Fruit fly (Drosophila melanogaster) whole organism, embryonic: Measurements from ENCODE around the gene ash1.

Experiments used
- CG10462 ChIP-seq: fragments of 200-800 bp; sonication (Bioruptor generic); optimal IDR thresholded peaks from 2 replicates; lab custom pipeline; 2016; ENCODE audit warnings: missing biosample characterization, missing genetic modification characterization
- CG11093 ChIP-seq: fragments of 200-800 bp; sonication (Bioruptor generic); IDR thresholded peaks from 3 replicates; pipeline ENCODE4 v1.3.6; 2022; ENCODE audit warnings: missing biosample characterization, missing genetic modification characterization
- CG11560 ChIP-seq: fragments of 200-800 bp; sonication (Bioruptor generic); IDR thresholded peaks from 3 replicates; pipeline ENCODE4 v1.3.6; 2022; ENCODE audit warnings: missing biosample characterization, missing genetic modification characterization
- CG12391 ChIP-seq: fragments of 200-800 bp; sonication (Bioruptor generic); optimal IDR thresholded peaks from 3 replicates; lab custom pipeline; 2018; ENCODE audit warnings: missing biosample characterization, mild to moderate bottlenecking, missing genetic modification characterization, moderate library complexity
- CG14667 ChIP-seq: fragments of 200-800 bp; sonication (Bioruptor generic); IDR thresholded peaks from 2 replicates; pipeline ENCODE4 v1.3.6; 2022; ENCODE audit warnings: missing biosample characterization, missing genetic modification characterization
- CG15696 ChIP-seq: fragments of 200-800 bp; sonication (Bioruptor generic); optimal IDR thresholded peaks from 2 replicates; lab custom pipeline; 2019; ENCODE audit warnings: missing biosample characterization, mild to moderate bottlenecking, missing genetic modification characterization, moderate library complexity
- CG18599 ChIP-seq: fragments of 200-800 bp; sonication (Bioruptor generic); optimal IDR thresholded peaks from 3 replicates; lab custom pipeline; 2017; ENCODE audit warnings: missing biosample characterization, missing genetic modification characterization, mild to moderate bottlenecking, moderate library complexity, missing genetic modification reagents
- CG2116 ChIP-seq: fragments of 200-800 bp; sonication (Bioruptor generic); optimal IDR thresholded peaks from 3 replicates; lab custom pipeline; 2018; ENCODE audit warnings: missing biosample characterization, mild to moderate bottlenecking, missing genetic modification characterization
- CG2199 ChIP-seq: fragments of 200-800 bp; sonication (Bioruptor generic); IDR thresholded peaks from 3 replicates; pipeline ENCODE4 v1.3.6; 2022; ENCODE audit warnings: missing biosample characterization, missing genetic modification characterization
- CG31224 ChIP-seq: fragments of 200-800 bp; sonication (Bioruptor generic); IDR thresholded peaks from 2 replicates; pipeline ENCODE4 v1.3.6; 2022; ENCODE audit warnings: missing biosample characterization, missing genetic modification characterization
- CG32767 ChIP-seq: fragments of 200-800 bp; sonication (Bioruptor generic); IDR thresholded peaks from 2 replicates; pipeline ENCODE4 v1.3.6; 2022; ENCODE audit warnings: missing biosample characterization, missing genetic modification characterization
- CG3847 ChIP-seq: fragments of 200-800 bp; sonication (Bioruptor generic); IDR thresholded peaks from 2 replicates; pipeline ENCODE4 v1.3.6; 2022; ENCODE audit warnings: missing biosample characterization, missing genetic modification characterization
- CG42726 ChIP-seq: fragments of 200-800 bp; sonication (Bioruptor generic); IDR thresholded peaks from 2 replicates; pipeline ENCODE4 v1.3.6; 2022; ENCODE audit warnings: missing biosample characterization, missing genetic modification characterization; ENCODE audit not compliant: partially characterized antibody
- CG4707 ChIP-seq: fragments of 200-800 bp; sonication (Bioruptor generic); optimal IDR thresholded peaks from 2 replicates; lab custom pipeline; 2018; ENCODE audit warnings: missing biosample characterization, mild to moderate bottlenecking, missing genetic modification characterization, moderate library complexity
- CHES-1-like ChIP-seq: fragments of 200-800 bp; sonication (Bioruptor generic); optimal IDR thresholded peaks from 2 replicates; lab custom pipeline; 2016; ENCODE audit warnings: missing biosample characterization, missing genetic modification characterization
- D19B ChIP-seq: fragments of 200-800 bp; sonication (Bioruptor generic); optimal IDR thresholded peaks from 2 replicates; lab custom pipeline; 2017; ENCODE audit warnings: missing biosample characterization, mild to moderate bottlenecking, missing genetic modification characterization
- Dip3 ChIP-seq: fragments of 200-800 bp; sonication (Bioruptor generic); optimal IDR thresholded peaks from 3 replicates; lab custom pipeline; 2016; ENCODE audit warnings: missing biosample characterization, missing genetic modification characterization
- Doc3 ChIP-seq: fragments of 200-800 bp; sonication (Bioruptor generic); IDR thresholded peaks from 3 replicates; pipeline ENCODE4 v1.3.6; 2022; ENCODE audit warnings: missing biosample characterization, missing genetic modification characterization; ENCODE audit not compliant: partially characterized antibody
- E2f2 ChIP-seq: fragments of 200-800 bp; sonication (Bioruptor generic); IDR thresholded peaks from 2 replicates; pipeline ENCODE4 v1.3.6; 2022; ENCODE audit warnings: missing biosample characterization, missing genetic modification characterization
- Gug ChIP-seq: fragments of 200-800 bp; sonication (Bioruptor generic); IDR thresholded peaks from 4 replicates; pipeline ENCODE4 v1.3.6; 2022; ENCODE audit warnings: missing biosample characterization, missing genetic modification characterization
- HLH54F ChIP-seq: fragments of 200-800 bp; sonication (Bioruptor generic); optimal IDR thresholded peaks from 3 replicates; lab custom pipeline; 2016; ENCODE audit warnings: missing biosample characterization, missing genetic modification characterization
- HmgZ ChIP-seq: fragments of 200-800 bp; sonication (Bioruptor generic); optimal IDR thresholded peaks from 2 replicates; lab custom pipeline; 2018; ENCODE audit warnings: missing biosample characterization, mild to moderate bottlenecking, missing genetic modification characterization
- Hmx ChIP-seq: fragments of 200-800 bp; sonication (Bioruptor generic); optimal IDR thresholded peaks from 2 replicates; lab custom pipeline; 2016; ENCODE audit warnings: missing biosample characterization, missing genetic modification characterization
- Hr39 ChIP-seq: fragments of >200 bp; optimal IDR thresholded peaks from 2 replicates; lab custom pipeline; 2017
- Meics ChIP-seq: fragments of 200-800 bp; sonication (Bioruptor generic); optimal IDR thresholded peaks from 2 replicates; lab custom pipeline; 2017; ENCODE audit warnings: missing biosample characterization, mild to moderate bottlenecking, missing genetic modification characterization
- Rfx ChIP-seq: fragments of 200-800 bp; sonication (Bioruptor generic); IDR thresholded peaks from 2 replicates; pipeline ENCODE4 v1.3.6; 2022; ENCODE audit warnings: missing biosample characterization, missing genetic modification characterization
- btn ChIP-seq: fragments of 200-800 bp; sonication (Bioruptor generic); optimal IDR thresholded peaks from 2 replicates; lab custom pipeline; 2016; ENCODE audit warnings: missing biosample characterization, missing genetic modification characterization
- chm ChIP-seq: fragments of 200-800 bp; sonication (Bioruptor generic); IDR thresholded peaks from 2 replicates; pipeline ENCODE4 v1.3.6; 2022; ENCODE audit warnings: missing biosample characterization, missing genetic modification characterization
- crc ChIP-seq: fragments of 200-800 bp; sonication (Bioruptor generic); optimal IDR thresholded peaks from 2 replicates; lab custom pipeline; 2016; ENCODE audit warnings: missing biosample characterization, missing genetic modification characterization
- dmrt11E ChIP-seq: fragments of 200-800 bp; sonication (Bioruptor generic); optimal IDR thresholded peaks from 3 replicates; lab custom pipeline; 2018; ENCODE audit warnings: missing biosample characterization, mild to moderate bottlenecking, missing genetic modification characterization, moderate library complexity
- gfzf ChIP-seq: fragments of 200-800 bp; sonication (Bioruptor generic); optimal IDR thresholded peaks from 2 replicates; lab custom pipeline; 2016; ENCODE audit warnings: missing biosample characterization, mild to moderate bottlenecking, missing genetic modification characterization, moderate library complexity
- hbn ChIP-seq: fragments of 200-800 bp; sonication (Bioruptor generic); IDR thresholded peaks from 2 replicates; pipeline ENCODE4 v1.3.6; 2022; ENCODE audit warnings: missing biosample characterization, missing genetic modification characterization; ENCODE audit not compliant: partially characterized antibody
- nerfin-2 ChIP-seq: fragments of 200-800 bp; sonication (Bioruptor generic); IDR thresholded peaks from 2 replicates; pipeline ENCODE4 v1.3.6; 2022; ENCODE audit warnings: missing biosample characterization, missing genetic modification characterization; ENCODE audit not compliant: partially characterized antibody
- nom ChIP-seq: fragments of 200-800 bp; sonication (Bioruptor generic); optimal IDR thresholded peaks from 2 replicates; lab custom pipeline; 2017; ENCODE audit warnings: missing biosample characterization, missing genetic modification characterization, mild to moderate bottlenecking, moderate library complexity, missing genetic modification reagents
- sim ChIP-seq: fragments of 200-800 bp; sonication (Bioruptor generic); IDR thresholded peaks from 2 replicates; pipeline ENCODE4 v1.3.6; 2022; ENCODE audit warnings: missing biosample characterization, missing genetic modification characterization
- sqz ChIP-seq: fragments of 200-800 bp; sonication (Bioruptor generic); optimal IDR thresholded peaks from 3 replicates; lab custom pipeline; 2018; ENCODE audit warnings: missing biosample characterization, mild to moderate bottlenecking, missing genetic modification characterization
- stc ChIP-seq: fragments of 200-800 bp; sonication (Bioruptor generic); IDR thresholded peaks from 2 replicates; pipeline ENCODE4 v1.3.6; 2022; ENCODE audit warnings: missing biosample characterization, missing genetic modification characterization
- z ChIP-seq: fragments of 200-800 bp; sonication (Bioruptor generic); IDR thresholded peaks from 3 replicates; pipeline ENCODE4 v1.3.6; 2022; ENCODE audit warnings: missing biosample characterization, missing genetic modification characterization

ash1 gene

DNA sequence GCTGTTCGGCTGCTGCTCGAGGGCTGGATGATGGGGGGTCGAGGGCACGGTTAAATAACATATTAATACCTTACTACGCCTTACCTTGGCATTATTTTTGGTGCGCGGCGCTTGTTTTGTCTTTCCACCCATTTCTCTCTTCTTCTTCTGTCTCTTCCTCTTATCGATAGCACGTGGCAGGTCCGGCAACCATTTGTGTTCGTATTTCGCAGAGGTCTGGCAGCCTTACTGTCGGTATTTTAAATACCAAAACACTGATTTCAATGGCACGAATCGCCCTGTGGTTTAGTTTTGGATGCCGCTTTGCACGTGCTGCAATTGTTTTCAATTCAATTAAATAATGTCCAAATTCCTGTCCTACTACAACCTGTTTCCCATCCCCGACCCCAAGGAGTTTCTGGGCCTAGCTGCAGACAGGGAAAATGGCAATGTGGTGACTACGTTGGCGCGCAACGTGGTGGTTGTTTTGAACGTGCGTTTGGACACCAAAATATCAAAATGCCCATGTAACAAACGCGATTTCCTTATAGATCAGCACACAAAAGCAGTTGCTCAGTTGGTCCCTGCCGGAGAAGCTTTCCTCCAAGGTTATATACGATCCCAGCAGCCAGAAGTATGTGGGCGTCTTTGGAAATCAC lies 46.3 kb downstream of the ash1 start, which contains the start of the genes Ltn1 and CG9300 (continued):
- TF ChIP-seq HmgZ (peak; percentile 76), CG18599 (GFP tag; lab: Kevin White, UChicago) (no peak), btn (GFP tag; lab: Kevin White, UChicago) (no peak), nom (GFP tag; lab: Kevin White, UChicago) (no peak), sim (GFP tag; lab: Robert Waterston, UW) (no peak), hbn (GFP tag; lab: Robert Waterston, UW) (no peak), Rfx (GFP tag; lab: Robert Waterston, UW) (peak; percentile 58), CG11560 (tag; lab: Robert Waterston, UW) (no peak), Hmx (GFP tag; lab: Kevin White, UChicago) (no peak), sqz (no peak), CG2199 (GFP tag; lab: Robert Waterston, UW) (no peak; the same call in 2 of the 3 replicates), CHES-1-like (GFP tag; lab: Kevin White, UChicago) (peak; percentile 64), CG10462 (no peak), nerfin-2 (GFP tag; lab: Robert Waterston, UW) (no peak), stc (GFP tag; lab: Robert Waterston, UW) (no peak), CG31224 (peak; percentile 22; the same call in 1 of the 2 replicates), Meics (GFP tag; lab: Kevin White, UChicago) (no peak), E2f2 (GFP tag; lab: Robert Waterston, UW) (peak; percentile 67), CG3847 (GFP tag; lab: Robert Waterston, UW) (peak; percentile 86), Dip3 (no peak), CG4707 (peak; percentile 28), CG32767 (GFP tag; lab: Robert Waterston, UW) (0 out of 2 replicates have a peak, but pooled peaks have one; percentile 12), D19B (GFP tag; lab: Kevin White, UChicago) (no peak), gfzf (GFP tag; lab: Kevin White, UChicago) (peak; percentile 52), Doc3 (0 out of 3 replicates have a peak, but pooled peaks have one; percentile 34), z (GFP tag; lab: Robert Waterston, UW) (no peak), CG42726 (GFP tag; lab: Robert Waterston, UW) (peak; percentile 51; the same call in 1 of the 2 replicates), dmrt11E (tag; lab: Kevin White, UChicago) (peak; percentile 3), CG14667 (GFP tag; lab: Robert Waterston, UW) (no peak), CG11093 (no peak), Hr39 (lab: Kevin White, UChicago) (no peak), CG15696 (tag; lab: Kevin White, UChicago) (no peak), chm (GFP tag; lab: Robert Waterston, UW) (no peak), CG2116 (GFP tag; lab: Kevin White, UChicago) (peak; percentile 14), CG12391 (tag; lab: Kevin White, UChicago) (no peak)

DNA sequence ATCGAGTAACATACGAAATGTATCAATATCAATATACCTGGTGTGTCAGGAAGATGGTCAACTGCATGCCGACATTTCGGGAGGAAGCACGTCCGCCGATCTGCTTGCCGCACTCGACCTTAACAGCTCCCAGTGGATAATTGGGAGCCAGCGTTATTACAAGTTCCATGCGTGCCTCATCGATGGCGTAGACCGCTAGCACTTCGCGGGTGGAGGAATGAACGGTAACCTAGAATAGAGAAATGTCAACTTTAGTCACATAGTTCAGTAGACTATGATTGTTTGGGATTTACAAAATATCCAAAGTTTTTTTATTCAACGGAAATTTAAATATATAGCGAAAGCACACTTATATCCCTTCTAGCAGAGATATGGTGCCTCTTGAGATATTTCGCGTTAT lies 53.7 kb downstream of the ash1 start, which contains the start of the genes CG46435 and Rcd7:
Gene CG46435, plus strand, starts transcription at position 301 of the 400 bp plus-strand sequence.
Gene Rcd7, plus strand, starts transcription at position 301 of the 400 bp plus-strand sequence.
- TF ChIP-seq HLH54F (GFP tag; lab: Kevin White, UChicago) (no peak), Gug (GFP tag; lab: Robert Waterston, UW) (no peak), crc (GFP tag; lab: Kevin White, UChicago) (no peak)
